Fruit fly (Drosophila melanogaster): ENCODE measurements around the gene CG1143.

Gene CG1143

DNA sequence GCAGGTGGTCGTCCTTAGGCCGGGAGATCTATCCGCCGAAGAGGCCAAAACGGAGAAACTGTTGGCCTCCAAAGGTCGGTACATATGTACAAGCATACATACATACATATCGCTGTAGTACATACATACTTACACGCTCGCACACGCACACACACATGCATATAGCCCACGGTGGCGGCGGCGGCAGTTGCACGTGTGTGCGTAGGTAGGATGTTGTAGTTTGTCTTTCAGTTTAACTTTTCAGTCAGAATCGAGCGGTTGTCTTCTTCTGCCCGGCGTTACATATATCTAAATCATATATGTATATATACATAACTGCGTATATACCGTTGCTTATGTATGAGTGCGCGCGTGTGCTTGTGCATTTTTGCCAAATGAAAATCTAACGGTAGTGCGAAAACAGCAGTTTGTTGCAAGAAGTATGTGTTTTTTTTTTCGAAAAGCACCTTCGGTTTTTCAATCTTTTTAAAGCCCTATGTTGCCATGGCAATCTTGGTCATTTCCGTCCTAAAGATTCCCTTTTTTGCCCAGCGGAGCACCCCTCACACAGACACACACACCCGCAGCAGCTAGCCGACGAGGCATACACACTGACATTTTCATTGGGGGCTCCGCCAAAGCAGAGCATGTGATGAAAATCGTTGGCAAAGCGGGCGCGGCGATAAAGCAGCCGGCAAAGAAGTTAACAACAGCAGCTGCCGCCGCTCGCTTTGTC is 13.0 kb upstream of the CG1143 start:
- TF ChIP-seq dmrt93B (GFP tag; optimal IDR thresholded peaks at IDR 0.05) (no peak), CG32264 (GFP tag; optimal IDR thresholded peaks at IDR 0.05) (no peak), pan (optimal IDR thresholded peaks at IDR 0.05) (no peak), dsf (GFP tag; optimal IDR thresholded peaks at IDR 0.05; ENCODE audit: borderline replicate concordance) (no peak), brk (GFP tag; optimal IDR thresholded peaks at IDR 0.05) (no peak), HLH106 (tag; optimal IDR thresholded peaks at IDR 0.05) (no peak), ey (GFP tag; optimal IDR thresholded peaks at IDR 0.05) (no peak), Jra (GFP tag; optimal IDR thresholded peaks at IDR 0.05) (no peak), Dfd (GFP tag; optimal IDR thresholded peaks at IDR 0.05) (no peak), rgr (GFP tag; optimal IDR thresholded peaks at IDR 0.05) (no peak), Rel (GFP tag; optimal IDR thresholded peaks at IDR 0.05) (no peak), Rel (tag; optimal IDR thresholded peaks at IDR 0.05) (no peak), jim (GFP tag; optimal IDR thresholded peaks at IDR 0.05) (no peak), N (GFP tag; optimal IDR thresholded peaks at IDR 0.05) (no peak)

DNA sequence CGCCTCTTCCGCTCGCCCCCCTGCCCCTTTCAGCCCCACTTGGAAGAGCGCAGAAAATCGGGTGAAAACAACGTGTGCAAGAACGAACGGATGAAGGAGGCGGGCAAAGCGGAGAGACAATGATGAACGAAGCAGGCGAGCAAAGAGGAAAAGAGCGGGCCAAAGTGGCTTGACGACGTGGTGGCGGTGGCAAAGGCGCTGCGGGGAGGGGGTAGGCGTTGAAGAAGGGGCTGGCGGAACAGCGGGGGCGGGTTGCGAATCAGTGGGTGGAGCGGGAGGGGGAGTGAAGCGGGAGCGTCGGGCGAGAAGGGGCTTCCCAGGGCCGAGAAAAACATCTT is 12.4 kb upstream of the CG1143 start:
- TF ChIP-seq dl (GFP tag; optimal IDR thresholded peaks at IDR 0.05; ENCODE audit: insufficient read depth in 1 of 2, partially characterized antibody in 2 of 2) (peak in 1 of 2 experiments; percentile 19), OdsH (GFP tag; optimal IDR thresholded peaks at IDR 0.05) (no peak), Dfd (GFP tag; optimal IDR thresholded peaks at IDR 0.05) (no peak), tai (GFP tag; optimal IDR thresholded peaks at IDR 0.05) (no peak), Sp1 (GFP tag; optimal IDR thresholded peaks at IDR 0.05) (no peak), h (GFP tag; optimal IDR thresholded peaks at IDR 0.05) (peak; percentile 27), psq (GFP tag; optimal IDR thresholded peaks at IDR 0.05) (peak; percentile 100), Rel (GFP tag; optimal IDR thresholded peaks at IDR 0.05) (no peak), Rel (tag; optimal IDR thresholded peaks at IDR 0.05) (peak; percentile 99)

DNA sequence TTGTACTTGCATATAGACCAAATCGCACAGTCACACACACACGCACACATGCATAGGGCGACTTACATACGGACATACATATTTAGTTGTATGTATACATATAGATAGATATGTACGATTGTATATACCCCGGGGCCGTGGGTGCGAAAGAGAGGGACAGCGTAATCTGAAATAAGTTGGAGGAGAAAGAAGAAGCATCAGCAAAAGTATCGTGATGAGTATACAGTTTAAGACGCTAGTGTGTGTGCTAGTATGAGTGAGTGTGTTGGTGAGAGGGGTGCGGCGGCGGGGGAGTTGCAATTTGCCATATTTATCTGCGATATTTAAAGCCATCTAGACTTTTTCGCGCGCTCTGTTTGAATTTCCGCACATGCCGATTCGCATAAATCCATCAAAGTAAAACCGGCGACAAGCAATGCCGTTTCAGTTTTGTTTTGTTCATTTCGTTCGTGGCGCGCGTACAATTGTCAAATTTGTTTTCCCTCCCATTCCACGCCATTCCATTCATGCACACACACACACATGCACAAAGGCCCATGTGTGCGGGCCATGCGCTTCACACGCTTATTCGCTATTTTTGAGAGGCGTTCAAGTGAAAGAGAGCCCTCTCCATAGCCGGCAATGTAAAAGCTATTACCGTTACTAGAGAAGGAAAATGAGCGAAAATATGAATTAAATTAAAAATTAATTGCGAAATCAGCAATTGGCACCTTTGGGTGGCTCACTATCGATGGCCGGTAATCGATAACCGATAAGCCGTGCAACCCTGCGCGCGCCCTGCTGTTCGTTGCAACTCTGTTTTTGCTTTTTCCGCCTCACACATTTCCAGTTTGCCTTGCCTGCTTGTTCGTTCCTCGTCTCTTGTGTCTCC is 10.0 kb upstream of the CG1143 start:
- TF ChIP-seq CG32264 (GFP tag; optimal IDR thresholded peaks at IDR 0.05) (peak; percentile 45), h (GFP tag; optimal IDR thresholded peaks at IDR 0.05) (peak; percentile 88), dmrt93B (GFP tag; optimal IDR thresholded peaks at IDR 0.05) (peak; percentile 83), Hnf4 (GFP tag; optimal IDR thresholded peaks at IDR 0.05) (peak; percentile 76), Vsx2 (GFP tag; optimal IDR thresholded peaks at IDR 0.05; ENCODE audit: partially characterized antibody) (no peak), GATAd (GFP tag; optimal IDR thresholded peaks at IDR 0.05) (no peak), Abd-B (GFP tag; optimal IDR thresholded peaks at IDR 0.05) (no peak), Rel (GFP tag; optimal IDR thresholded peaks at IDR 0.05) (peak; percentile 68), Rel (tag; optimal IDR thresholded peaks at IDR 0.05) (peak; percentile 11), OdsH (GFP tag; optimal IDR thresholded peaks at IDR 0.05) (peak; percentile 75), CG9705 (GFP tag; optimal IDR thresholded peaks at IDR 0.05) (peak; percentile 86), rgr (GFP tag; optimal IDR thresholded peaks at IDR 0.05) (peak; percentile 93), ey (GFP tag; optimal IDR thresholded peaks at IDR 0.05) (peak; percentile 64), pan (optimal IDR thresholded peaks at IDR 0.05) (no peak), Hr78 (GFP tag; optimal IDR thresholded peaks at IDR 0.05) (no peak), N (GFP tag; optimal IDR thresholded peaks at IDR 0.05) (peak; percentile 38), jim (GFP tag; optimal IDR thresholded peaks at IDR 0.05) (no peak), foxo (GFP tag; optimal IDR thresholded peaks at IDR 0.05) (peak; percentile 66 to 74), tai (GFP tag; optimal IDR thresholded peaks at IDR 0.05) (no peak), sv (GFP tag; optimal IDR thresholded peaks at IDR 0.05) (peak; percentile 75), Myc (optimal IDR thresholded peaks at IDR 0.05) (peak; percentile 62), dsf (GFP tag; optimal IDR thresholded peaks at IDR 0.05; ENCODE audit: borderline replicate concordance) (no peak), Hr83 (GFP tag; optimal IDR thresholded peaks at IDR 0.05; ENCODE audit: poor library complexity, severe bottlenecking) (peak; percentile 78), psq (GFP tag; optimal IDR thresholded peaks at IDR 0.05) (peak; percentile 99), usp (GFP tag; optimal IDR thresholded peaks at IDR 0.05) (no peak), Dfd (GFP tag; optimal IDR thresholded peaks at IDR 0.05) (no peak), brk (GFP tag; optimal IDR thresholded peaks at IDR 0.05) (peak; percentile 40), lola (GFP tag; optimal IDR thresholded peaks at IDR 0.05) (no peak), HLH106 (tag; optimal IDR thresholded peaks at IDR 0.05) (peak; percentile 72), fru (GFP tag; optimal IDR thresholded peaks at IDR 0.05) (peak; percentile 80), Sp1 (GFP tag; optimal IDR thresholded peaks at IDR 0.05) (peak; percentile 85), br (GFP tag; optimal IDR thresholded peaks at IDR 0.05) (peak; percentile 89), Mio (GFP tag; optimal IDR thresholded peaks at IDR 0.05) (peak; percentile 16), Jra (GFP tag; optimal IDR thresholded peaks at IDR 0.05) (peak; percentile 26), woc (GFP tag; optimal IDR thresholded peaks at IDR 0.05) (peak; percentile 44), CrebA (GFP tag; optimal IDR thresholded peaks at IDR 0.05; ENCODE audit: borderline replicate concordance) (no peak), Dif (GFP tag; optimal IDR thresholded peaks at IDR 0.05; ENCODE audit: partially characterized antibody) (peak; percentile 72), sage (GFP tag; optimal IDR thresholded peaks at IDR 0.05) (peak; percentile 35), dl (GFP tag; optimal IDR thresholded peaks at IDR 0.05; ENCODE audit: insufficient read depth in 1 of 2, partially characterized antibody in 2 of 2) (no peak)

Data from whole organism, wandering third instar larva.